Worm (Caenorhabditis elegans) whole organism, mixed stage, embryonic: Measurements from ENCODE around the gene T01H3.2.

Experiments used
- elt-3 ChIP-seq: fragments of 150-350 bp; optimal IDR thresholded peaks from 2 replicates; lab custom pipeline; 2014; ENCODE audit warnings: missing biosample characterization, missing genetic modification characterization
- mep-1 ChIP-seq: fragments of 150-350 bp; optimal IDR thresholded peaks from 2 replicates; lab custom pipeline; 2017; ENCODE audit warnings: missing biosample characterization, missing genetic modification reagents, missing genetic modification characterization, inconsistent platforms
- nhr-237 ChIP-seq: fragments of 150-350 bp; optimal IDR thresholded peaks from 2 replicates; lab custom pipeline; 2014; ENCODE audit warnings: missing biosample characterization, missing genetic modification characterization
- unc-39 ChIP-seq: fragments of 150-350 bp; optimal IDR thresholded peaks from 2 replicates; lab custom pipeline; 2014; ENCODE audit warnings: missing biosample characterization, missing genetic modification characterization
- unc-62 ChIP-seq: fragments of 150-350 bp; optimal IDR thresholded peaks from 2 replicates; lab custom pipeline; 2014; ENCODE audit warnings: missing biosample characterization, missing genetic modification reagents, missing genetic modification characterization

DNA sequence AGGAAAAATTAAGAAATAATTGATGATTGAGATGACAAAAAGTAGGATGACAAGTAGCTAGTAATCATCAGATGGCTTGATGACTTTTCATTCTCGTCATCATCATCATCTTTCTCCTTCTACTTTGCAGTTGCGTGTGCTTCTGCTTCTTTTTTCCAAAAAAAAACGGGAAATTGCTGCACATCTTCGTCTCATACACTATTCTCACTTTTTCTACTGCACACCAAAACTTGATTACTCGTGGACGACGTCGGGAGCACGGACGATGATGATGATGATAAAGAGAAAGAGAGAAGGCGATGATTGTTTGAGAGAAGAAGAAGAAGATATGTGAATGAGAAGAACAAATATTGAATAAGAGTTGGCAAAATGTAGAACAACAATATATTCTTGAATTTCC is 43.4 kb upstream of the T01H3.2 start:
- no peak for TF ChIP-seq unc-39 (tag; lab: Kevin White, UChicago)
- TF ChIP-seq mep-1 (tag; lab: Kevin White, UChicago) = no peak
- no peak for TF ChIP-seq unc-62 (GFP tag; lab: Kevin White, UChicago)
- no peak for TF ChIP-seq elt-3 (tag; lab: Kevin White, UChicago)
- TF ChIP-seq nhr-237 (tag; lab: Kevin White, UChicago) = no peak
